Worm (Caenorhabditis elegans) whole organism, late embryonic: ENCODE results near the gene drap-1.

Experiments used
- C08G9.2 ChIP-seq: sonication (generic microtip); optimal IDR thresholded peaks from 2 replicates; lab custom pipeline; 2016; ENCODE audit warnings: mild to moderate bottlenecking, missing genetic modification characterization, moderate library complexity, missing compliant biosample characterization
- K09A11.1 ChIP-seq: sonication (generic microtip); optimal IDR thresholded peaks from 2 replicates; lab custom pipeline; 2017; ENCODE audit warnings: antibody characterized with exemption, mild to moderate bottlenecking, missing genetic modification characterization, missing compliant biosample characterization; ENCODE audit not compliant: insufficient read depth
- Y22D7AL.16 ChIP-seq: sonication (generic microtip); optimal IDR thresholded peaks from 2 replicates; lab custom pipeline; 2016; ENCODE audit warnings: missing genetic modification characterization, missing compliant biosample characterization
- ahr-1 ChIP-seq: sonication (generic microtip); optimal IDR thresholded peaks from 2 replicates; lab custom pipeline; 2016; ENCODE audit warnings: missing genetic modification characterization, missing compliant biosample characterization
- ama-1 ChIP-seq: fragments of 150-350 bp; optimal IDR thresholded peaks from 2 replicates; lab custom pipeline; 2014
- ceh-19 ChIP-seq: fragments of 200-800 bp; sonication (Bioruptor generic); optimal IDR thresholded peaks from 2 replicates; lab custom pipeline; 2018; ENCODE audit warnings: mild to moderate bottlenecking, missing genetic modification characterization, missing compliant biosample characterization
- ceh-22 ChIP-seq: sonication (generic microtip); optimal IDR thresholded peaks from 2 replicates; lab custom pipeline; 2017; ENCODE audit warnings: missing biosample characterization, missing genetic modification characterization
- ceh-24 ChIP-seq: sonication (generic microtip); optimal IDR thresholded peaks from 2 replicates; lab custom pipeline; 2016; ENCODE audit warnings: mild to moderate bottlenecking, missing genetic modification characterization, missing compliant biosample characterization
- ceh-31 ChIP-seq: sonication (generic microtip); optimal IDR thresholded peaks from 2 replicates; lab custom pipeline; 2016; ENCODE audit warnings: missing genetic modification characterization, missing compliant biosample characterization
- ceh-48 ChIP-seq: sonication (generic microtip); optimal IDR thresholded peaks from 2 replicates; lab custom pipeline; 2016; ENCODE audit warnings: missing genetic modification characterization, inconsistent platforms, missing compliant biosample characterization
- ceh-6 ChIP-seq: fragments of 200-800 bp; sonication (Bioruptor generic); optimal IDR thresholded peaks from 2 replicates; lab custom pipeline; 2018; ENCODE audit warnings: mild to moderate bottlenecking, missing genetic modification characterization, missing compliant biosample characterization
- ceh-9 ChIP-seq: sonication (generic microtip); optimal IDR thresholded peaks from 2 replicates; lab custom pipeline; 2016; ENCODE audit warnings: mild to moderate bottlenecking, missing genetic modification characterization, inconsistent platforms, missing compliant biosample characterization
- che-1 ChIP-seq: sonication (generic microtip); optimal IDR thresholded peaks from 2 replicates; lab custom pipeline; 2016; ENCODE audit warnings: mild to moderate bottlenecking, missing genetic modification characterization, missing compliant biosample characterization
- dmd-4 ChIP-seq: sonication (generic microtip); optimal IDR thresholded peaks from 2 replicates; lab custom pipeline; 2016; ENCODE audit warnings: borderline replicate concordance, missing genetic modification characterization, missing compliant biosample characterization
- elt-2 ChIP-seq: sonication (generic microtip); optimal IDR thresholded peaks from 2 replicates; lab custom pipeline; 2016; ENCODE audit warnings: missing genetic modification reagents, missing genetic modification characterization, missing compliant biosample characterization
- elt-4 ChIP-seq: sonication (generic microtip); optimal IDR thresholded peaks from 2 replicates; lab custom pipeline; 2016; ENCODE audit warnings: missing genetic modification characterization, missing compliant biosample characterization
- fax-1 ChIP-seq: sonication (generic microtip); optimal IDR thresholded peaks from 2 replicates; lab custom pipeline; 2016; ENCODE audit warnings: missing genotype, missing genetic modification characterization, missing compliant biosample characterization
- fkh-10 ChIP-seq: fragments of 150-350 bp; optimal IDR thresholded peaks from 2 replicates; lab custom pipeline; 2014; ENCODE audit warnings: missing biosample characterization, missing genetic modification reagents, missing genetic modification characterization
- fkh-6 ChIP-seq: sonication (generic microtip); optimal IDR thresholded peaks from 2 replicates; lab custom pipeline; 2016; ENCODE audit warnings: missing genetic modification characterization, missing compliant biosample characterization
- gmeb-2 ChIP-seq: sonication (generic microtip); optimal IDR thresholded peaks from 2 replicates; lab custom pipeline; 2016; ENCODE audit warnings: missing genetic modification characterization, inconsistent platforms, missing compliant biosample characterization
- hlh-13 ChIP-seq: fragments of 200-800 bp; sonication (Bioruptor generic); optimal IDR thresholded peaks from 2 replicates; lab custom pipeline; 2018; ENCODE audit warnings: mild to moderate bottlenecking, missing genetic modification characterization, missing compliant biosample characterization
- hlh-15 ChIP-seq: sonication (generic microtip); optimal IDR thresholded peaks from 2 replicates; lab custom pipeline; 2016; ENCODE audit warnings: missing genetic modification characterization, missing compliant biosample characterization
- hlh-30 ChIP-seq: sonication (generic microtip); optimal IDR thresholded peaks from 2 replicates; lab custom pipeline; 2017; ENCODE audit warnings: antibody characterized with exemption, missing genetic modification characterization, missing compliant biosample characterization; ENCODE audit not compliant: insufficient read depth
- hlh-6 ChIP-seq: sonication (generic microtip); optimal IDR thresholded peaks from 2 replicates; lab custom pipeline; 2016; ENCODE audit warnings: missing genotype, missing genetic modification characterization, missing compliant biosample characterization
- hlh-8 ChIP-seq: sonication (generic microtip); optimal IDR thresholded peaks from 2 replicates; lab custom pipeline; 2016; ENCODE audit warnings: missing genotype, missing genetic modification characterization, missing compliant biosample characterization
- mec-3 ChIP-seq: sonication (generic microtip); optimal IDR thresholded peaks from 2 replicates; lab custom pipeline; 2016; ENCODE audit warnings: borderline replicate concordance, missing genetic modification characterization, missing compliant biosample characterization
- nfya-1 ChIP-seq: sonication (generic microtip); optimal IDR thresholded peaks from 2 replicates; lab custom pipeline; 2017; ENCODE audit warnings: missing genetic modification characterization, mild to moderate bottlenecking, missing compliant biosample characterization, antibody characterized with exemption, moderate library complexity
- pag-3 ChIP-seq: sonication (generic microtip); optimal IDR thresholded peaks from 2 replicates; lab custom pipeline; 2016; ENCODE audit warnings: missing compliant biosample characterization, missing genetic modification characterization, borderline replicate concordance
- pat-9 ChIP-seq: fragments of 200-800 bp; sonication (Bioruptor generic); optimal IDR thresholded peaks from 2 replicates; lab custom pipeline; 2018; ENCODE audit warnings: mild to moderate bottlenecking, missing genetic modification characterization, moderate library complexity, missing compliant biosample characterization
- pha-2 ChIP-seq: sonication (generic microtip); optimal IDR thresholded peaks from 2 replicates; lab custom pipeline; 2017; ENCODE audit warnings: mild to moderate bottlenecking, missing genetic modification characterization, missing compliant biosample characterization
- pha-4 ChIP-seq: fragments of 150-350 bp; optimal IDR thresholded peaks from 2 replicates; lab custom pipeline; 2018; ENCODE audit warnings: missing biosample characterization, missing genetic modification reagents, missing genetic modification characterization
- pqm-1 ChIP-seq: sonication (generic microtip); optimal IDR thresholded peaks from 2 replicates; lab custom pipeline; 2016; ENCODE audit warnings: missing genetic modification characterization, missing compliant biosample characterization
- pros-1 ChIP-seq: fragments of 150-350 bp; optimal IDR thresholded peaks from 2 replicates; lab custom pipeline; 2014; ENCODE audit warnings: missing biosample characterization, missing genetic modification reagents, missing genetic modification characterization
- sdc-2 ChIP-seq: sonication (generic microtip); optimal IDR thresholded peaks from 2 replicates; lab custom pipeline; 2016; ENCODE audit warnings: missing genotype, missing genetic modification characterization, missing compliant biosample characterization
- sox-4 ChIP-seq: sonication (generic microtip); optimal IDR thresholded peaks from 2 replicates; lab custom pipeline; 2017; ENCODE audit warnings: mild to moderate bottlenecking, missing genetic modification characterization, inconsistent platforms, missing compliant biosample characterization
- syd-9 ChIP-seq: sonication (generic microtip); optimal IDR thresholded peaks from 2 replicates; lab custom pipeline; 2016; ENCODE audit warnings: mild to moderate bottlenecking, missing genetic modification characterization, moderate library complexity, missing compliant biosample characterization
- tbx-2 ChIP-seq: sonication (generic microtip); optimal IDR thresholded peaks from 2 replicates; lab custom pipeline; 2016; ENCODE audit warnings: missing genetic modification characterization, missing compliant biosample characterization
- ttx-3 ChIP-seq: sonication (generic microtip); optimal IDR thresholded peaks from 2 replicates; lab custom pipeline; 2016; ENCODE audit warnings: missing genetic modification reagents, missing genetic modification characterization, missing compliant biosample characterization
- unc-86 ChIP-seq: sonication (generic microtip); optimal IDR thresholded peaks from 2 replicates; lab custom pipeline; 2016; ENCODE audit warnings: missing genetic modification characterization, missing compliant biosample characterization
- zip-5 ChIP-seq: sonication (generic microtip); optimal IDR thresholded peaks from 2 replicates; lab custom pipeline; 2016; ENCODE audit warnings: missing genetic modification characterization, missing compliant biosample characterization

drap-1 gene

ce11 chrV:9729462-9730162, at the start of gene drap-1, which contains the start of gene aagr-3:
drap-1 (plus strand) TSS chrV:9730106.
aagr-3 (minus strand) TSS chrV:9729512.
- TF ChIP-seq nfya-1 (tag; lab: Kevin White, UChicago) (peak; percentile 45), ceh-31 (tag; lab: Kevin White, UChicago) (peak; percentile 2), elt-2 (peak; percentile 14), elt-4 (tag; lab: Kevin White, UChicago) (no peak), hlh-30 (tag; lab: Kevin White, UChicago) (no peak)
- TF ChIP-seq, all 69 proteins: peak for 3

- no peak for TF ChIP-seq syd-9 (tag; lab: Kevin White, UChicago)
- no peak for TF ChIP-seq zip-5 (tag; lab: Kevin White, UChicago)
- TF ChIP-seq dmd-4 (tag; lab: Kevin White, UChicago) = no peak
- no peak for TF ChIP-seq hlh-13 (GFP tag; lab: Kevin White, UChicago)
- no peak for TF ChIP-seq ttx-3
- no peak for TF ChIP-seq pag-3 (tag; lab: Kevin White, UChicago)
- TF ChIP-seq nfya-1 (tag; lab: Kevin White, UChicago) = no peak
- TF ChIP-seq ceh-22 (tag; lab: Kevin White, UChicago) = no peak
- no peak for TF ChIP-seq hlh-8 (tag; lab: Kevin White, UChicago)
- no peak for TF ChIP-seq pros-1 (tag; lab: Kevin White, UChicago)
- TF ChIP-seq fkh-10 (GFP tag; lab: Kevin White, UChicago) = no peak
- no peak for TF ChIP-seq ceh-48 (tag; lab: Kevin White, UChicago)
- no peak for TF ChIP-seq ceh-19 (GFP tag; lab: Kevin White, UChicago)
- no peak for TF ChIP-seq unc-86 (tag; lab: Kevin White, UChicago)
- no peak for TF ChIP-seq Y22D7AL.16 (tag; lab: Kevin White, UChicago)
- TF ChIP-seq fkh-6 (tag; lab: Kevin White, UChicago) = no peak
- no peak for TF ChIP-seq ama-1
- TF ChIP-seq ceh-6 = no peak
- TF ChIP-seq K09A11.1 (tag; lab: Kevin White, UChicago) = no peak
- no peak for TF ChIP-seq gmeb-2 (tag; lab: Kevin White, UChicago)
- TF ChIP-seq, all 69 proteins: peak for 0
Measured at ce11 chrV:9680260-9680659, 49.6 kb upstream of the drap-1 start.

ce11 chrV:9685559-9685958, 44.3 kb upstream of the drap-1 start, which contains the start of gene ZK287.4:
ZK287.4 (minus strand) TSS chrV:9685659.
- no peak for TF ChIP-seq mec-3 (tag; lab: Kevin White, UChicago)
- TF ChIP-seq tbx-2 = no peak
- no peak for TF ChIP-seq hlh-30 (tag; lab: Kevin White, UChicago)
- TF ChIP-seq hlh-8 (tag; lab: Kevin White, UChicago) = no peak

ce11 chrV:9689364-9689763, 40.5 kb upstream of the drap-1 start:
- TF ChIP-seq pha-2 (tag; lab: Kevin White, UChicago) (no peak), ceh-24 (tag; lab: Kevin White, UChicago) (no peak), che-1 (tag; lab: Kevin White, UChicago) (no peak), pqm-1 (tag; lab: Kevin White, UChicago) (no peak), hlh-6 (tag; lab: Kevin White, UChicago) (no peak), pat-9 (tag; lab: Kevin White, UChicago) (no peak), fkh-6 (tag; lab: Kevin White, UChicago) (no peak), sdc-2 (tag; lab: Kevin White, UChicago) (no peak), ttx-3 (no peak), C08G9.2 (tag; lab: Kevin White, UChicago) (no peak), unc-86 (tag; lab: Kevin White, UChicago) (no peak), ceh-9 (tag; lab: Kevin White, UChicago) (no peak), hlh-8 (tag; lab: Kevin White, UChicago) (no peak), sox-4 (tag; lab: Kevin White, UChicago) (no peak), hlh-15 (no peak), zip-5 (tag; lab: Kevin White, UChicago) (no peak), fax-1 (tag; lab: Kevin White, UChicago) (no peak), ahr-1 (no peak), pha-4 (tag; lab: Kevin White, UChicago) (no peak)
